Fruit fly (Drosophila melanogaster) whole organism, adult: ENCODE results near the gene CG43345.

Experiments used
- CG11617 ChIP-seq: fragments of 200-800 bp; sonication (Bioruptor generic); optimal IDR thresholded peaks from 2 replicates; lab custom pipeline; 2017; ENCODE audit warnings: mild to moderate bottlenecking, missing biosample characterization, missing genetic modification reagents, missing genetic modification characterization
- CG12768 ChIP-seq: fragments of 200-800 bp; sonication (Bioruptor generic); optimal IDR thresholded peaks from 2 replicates; lab custom pipeline; 2017; ENCODE audit warnings: missing biosample characterization, missing genetic modification characterization, mild to moderate bottlenecking, moderate library complexity, missing genetic modification reagents
- CG14711 ChIP-seq: fragments of 200-800 bp; sonication (Bioruptor generic); optimal IDR thresholded peaks from 2 replicates; lab custom pipeline; 2018; ENCODE audit warnings: missing biosample characterization, mild to moderate bottlenecking, missing genetic modification characterization, moderate library complexity
- CG1620 ChIP-seq: fragments of 200-800 bp; sonication (Bioruptor generic); optimal IDR thresholded peaks from 2 replicates; lab custom pipeline; 2016; ENCODE audit warnings: missing biosample characterization, missing genetic modification characterization
- CG33017 ChIP-seq: fragments of 200-800 bp; sonication (Bioruptor generic); optimal IDR thresholded peaks from 2 replicates; lab custom pipeline; 2018; ENCODE audit warnings: missing biosample characterization, mild to moderate bottlenecking, missing genetic modification characterization, moderate library complexity
- CG5204 ChIP-seq: fragments of 200-800 bp; sonication (Bioruptor generic); optimal IDR thresholded peaks from 2 replicates; lab custom pipeline; 2016; ENCODE audit warnings: missing biosample characterization, missing genetic modification characterization
- CG7045 ChIP-seq: fragments of 200-800 bp; sonication (Bioruptor generic); optimal IDR thresholded peaks from 2 replicates; lab custom pipeline; 2017; ENCODE audit warnings: missing biosample characterization, mild to moderate bottlenecking, missing genetic modification characterization
- CG7101 ChIP-seq: fragments of 200-800 bp; sonication (Bioruptor generic); optimal IDR thresholded peaks from 2 replicates; lab custom pipeline; 2018; ENCODE audit warnings: missing biosample characterization, mild to moderate bottlenecking, missing genetic modification characterization, moderate library complexity
- Clk ChIP-seq: fragments of 200-800 bp; sonication (Bioruptor generic); optimal IDR thresholded peaks from 2 replicates; lab custom pipeline; 2017; ENCODE audit warnings: missing biosample characterization, missing genetic modification characterization
- Crg-1 ChIP-seq: fragments of 200-800 bp; sonication (Bioruptor generic); optimal IDR thresholded peaks from 2 replicates; lab custom pipeline; 2016; ENCODE audit warnings: missing biosample characterization, missing genetic modification characterization
- Hr96 ChIP-seq: fragments of 200-800 bp; sonication (Bioruptor generic); optimal IDR thresholded peaks from 2 replicates; lab custom pipeline; 2016; ENCODE audit warnings: missing biosample characterization, missing genetic modification characterization
- Mnt ChIP-seq: fragments of 200-800 bp; sonication (Bioruptor generic); optimal IDR thresholded peaks from 2 replicates; lab custom pipeline; 2016; ENCODE audit warnings: missing biosample characterization, mild to moderate bottlenecking, missing genetic modification characterization
- bab1 ChIP-seq: fragments of 200-800 bp; sonication (Bioruptor generic); optimal IDR thresholded peaks from 3 replicates; lab custom pipeline; 2019; ENCODE audit warnings: missing biosample characterization, mild to moderate bottlenecking, missing genetic modification characterization, moderate library complexity
- cic ChIP-seq: fragments of 200-800 bp; sonication (Bioruptor generic); optimal IDR thresholded peaks from 2 replicates; lab custom pipeline; 2017; ENCODE audit warnings: missing biosample characterization, mild to moderate bottlenecking, missing genetic modification characterization, moderate library complexity
- cnc ChIP-seq, 2 experiments: fragments of >200 bp; optimal IDR thresholded peaks; 2 replicates each; lab custom pipeline; 2017
- kay ChIP-seq: fragments of 200-800 bp; sonication (Bioruptor generic); peaks from one replicate; lab custom pipeline; 2016; ENCODE audit warnings: missing biosample characterization, missing genetic modification characterization, borderline replicate concordance
- ovo ChIP-seq: fragments of 200-800 bp; sonication (Bioruptor generic); optimal IDR thresholded peaks from 2 replicates; lab custom pipeline; 2016; ENCODE audit warnings: missing biosample characterization, missing genetic modification characterization
- pad ChIP-seq: fragments of 200-800 bp; sonication (Bioruptor generic); optimal IDR thresholded peaks from 3 replicates; lab custom pipeline; 2017; ENCODE audit warnings: missing biosample characterization, missing genetic modification characterization, mild to moderate bottlenecking, moderate library complexity, missing genetic modification reagents
- tj ChIP-seq: fragments of 200-800 bp; sonication (Bioruptor generic); optimal IDR thresholded peaks from 3 replicates; lab custom pipeline; 2017; ENCODE audit warnings: missing biosample characterization, mild to moderate bottlenecking, missing genetic modification characterization, moderate library complexity
- toe ChIP-seq: fragments of 200-800 bp; sonication (Bioruptor generic); optimal IDR thresholded peaks from 2 replicates; lab custom pipeline; 2016; ENCODE audit warnings: missing biosample characterization, missing genetic modification characterization

CG43345 gene

DNA sequence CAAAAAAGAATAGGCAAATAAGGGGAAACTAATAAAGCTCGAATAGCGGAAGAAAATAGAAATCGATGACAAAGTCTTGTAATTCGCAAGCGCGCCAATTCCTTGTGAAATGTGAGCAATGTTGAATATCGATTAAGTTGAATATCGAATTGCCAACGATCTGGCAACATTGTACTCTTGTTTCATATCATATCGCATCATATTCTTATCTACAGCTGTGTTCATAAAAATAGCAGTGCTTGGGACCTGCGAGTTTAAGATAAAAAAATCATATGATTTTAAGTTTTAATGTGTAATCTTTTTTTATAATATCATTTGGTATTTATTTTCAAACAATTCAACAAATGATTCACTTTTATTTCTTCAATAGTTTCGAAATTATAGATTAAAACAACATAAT, 19.3 kb downstream of the CG43345 start:
- TF ChIP-seq Clk (GFP tag; lab: Kevin White, UChicago) (no peak), CG11617 (no peak), CG7101 (tag; lab: Kevin White, UChicago) (no peak), cnc (optimal IDR thresholded peaks at IDR 0.05; lab: Kevin White, UChicago) (no peak), toe (GFP tag; lab: Kevin White, UChicago) (no peak), CG7045 (GFP tag; lab: Kevin White, UChicago) (no peak), Mnt (GFP tag; lab: Kevin White, UChicago) (no peak), tj (GFP tag; lab: Kevin White, UChicago) (no peak), CG1620 (peak; percentile 1), pad (GFP tag; lab: Kevin White, UChicago) (peak; percentile 43), CG33017 (tag; lab: Kevin White, UChicago) (no peak), kay (no peak), ovo (no peak)

- TF ChIP-seq kay (no peak), toe (GFP tag; lab: Kevin White, UChicago) (no peak), bab1 (GFP tag; lab: Kevin White, UChicago) (no peak), Hr96 (no peak)
Measured at dm6 chr2L:21148242-21148641, 20.1 kb downstream of the CG43345 start, which contains the start of gene del. Gene del (minus strand): TSS chr2L:21148546.

DNA sequence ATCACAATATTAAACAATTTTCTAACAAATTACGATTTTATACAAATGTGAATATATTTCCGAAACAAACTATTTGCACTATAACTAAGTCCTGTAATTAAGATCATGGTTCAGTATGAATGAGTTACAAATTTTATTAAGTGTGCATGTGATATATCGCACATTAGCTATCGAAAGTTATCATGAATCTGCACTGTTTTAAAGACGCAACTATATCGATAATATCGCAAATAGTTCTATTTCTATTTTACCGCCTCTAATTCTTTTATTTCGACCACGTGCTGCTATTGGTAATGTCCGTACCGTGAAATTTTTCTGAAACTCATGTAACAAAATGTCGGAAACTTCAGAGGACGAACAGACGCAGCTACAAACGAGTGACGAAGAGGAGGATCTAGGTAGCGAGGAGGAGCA, 25.4 kb downstream of the CG43345 start, which contains the start of gene pths:
pths (plus strand) TSS at position 258 of the 414 bp plus-strand sequence.
- TF ChIP-seq toe (GFP tag; lab: Kevin White, UChicago) (peak; percentile 72), CG14711 (tag; lab: Kevin White, UChicago) (peak; percentile 27), Mnt (GFP tag; lab: Kevin White, UChicago) (peak; percentile 98), CG11617 (no peak), CG1620 (peak; percentile 27), kay (no peak)

- TF ChIP-seq tj (GFP tag; lab: Kevin White, UChicago): peak; percentile 63
- TF ChIP-seq CG12768 (GFP tag; lab: Kevin White, UChicago): no peak
- peak; percentile 80 for TF ChIP-seq kay
Measured at dm6 chr2L:21142501-21142849, 25.9 kb downstream of the CG43345 start.

- TF ChIP-seq pad (GFP tag; lab: Kevin White, UChicago): peak; percentile 31
- TF ChIP-seq Crg-1: peak; percentile 30
- TF ChIP-seq cic (GFP tag; lab: Kevin White, UChicago): peak; percentile 20
- no peak for TF ChIP-seq kay
- no peak for TF ChIP-seq CG11617
- no peak for TF ChIP-seq Clk (GFP tag; lab: Kevin White, UChicago)
- TF ChIP-seq CG33017 (tag; lab: Kevin White, UChicago): no peak
- TF ChIP-seq CG7101 (tag; lab: Kevin White, UChicago): peak; percentile 0
- TF ChIP-seq CG1620: peak; percentile 71
- TF ChIP-seq CG7045 (GFP tag; lab: Kevin White, UChicago): no peak
- TF ChIP-seq toe (GFP tag; lab: Kevin White, UChicago): peak; percentile 43
- no peak for TF ChIP-seq cnc (optimal IDR thresholded peaks at IDR 0.05; lab: Kevin White, UChicago)
- TF ChIP-seq Hr96: no peak
- TF ChIP-seq bab1 (GFP tag; lab: Kevin White, UChicago): peak; percentile 34
- TF ChIP-seq tj (GFP tag; lab: Kevin White, UChicago): peak; percentile 96
- TF ChIP-seq ovo: no peak
- TF ChIP-seq CG14711 (tag; lab: Kevin White, UChicago): peak; percentile 28
- peak; percentile 58 for TF ChIP-seq Mnt (GFP tag; lab: Kevin White, UChicago)
- TF ChIP-seq CG5204 (GFP tag; lab: Kevin White, UChicago): no peak
- TF ChIP-seq CG12768 (GFP tag; lab: Kevin White, UChicago): no peak
Measured at dm6 chr2L:21141714-21142500, 26.5 kb downstream of the CG43345 start, which contains the start of gene Dap160. Gene Dap160 (minus strand): TSS chr2L:21142347.

DNA sequence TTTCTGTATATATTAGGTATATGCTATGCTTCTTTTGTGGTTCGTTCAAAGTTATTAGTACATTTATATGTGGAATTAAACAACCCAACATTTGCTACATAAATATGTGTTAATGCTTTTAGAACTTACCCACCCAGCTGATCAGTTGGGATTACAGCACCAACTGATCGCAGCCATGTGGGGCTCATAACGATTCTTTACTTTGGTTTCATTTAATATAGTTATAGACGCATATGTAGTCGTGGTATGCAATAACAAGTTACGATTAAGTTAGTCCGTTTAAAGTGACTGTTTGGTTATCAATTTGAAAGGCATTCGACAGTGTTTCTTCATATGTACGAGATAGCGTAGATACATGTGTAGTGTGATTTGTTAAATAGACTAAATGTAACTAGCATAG, 32.6 kb downstream of the CG43345 start:
- TF ChIP-seq kay (peak; percentile 91), CG7101 (tag; lab: Kevin White, UChicago) (no peak), CG5204 (GFP tag; lab: Kevin White, UChicago) (no peak), pad (GFP tag; lab: Kevin White, UChicago) (no peak), toe (GFP tag; lab: Kevin White, UChicago) (no peak)
